Worm (Caenorhabditis elegans): Measurements from ENCODE around the gene efhc-1.

efhc-1 gene

ce11 chrX:10393362-10393761 lies 35.2 kb downstream of the efhc-1 start:
- TF ChIP-seq dmd-4 (tag; optimal IDR thresholded peaks at IDR 0.05) (no peak), peb-1 (tag; optimal IDR thresholded peaks at IDR 0.05) (no peak), sma-9 (GFP tag; optimal IDR thresholded peaks at IDR 0.05) (no peak), sma-9 (tag; optimal IDR thresholded peaks at IDR 0.05) (no peak), aly-2 (tag; optimal IDR thresholded peaks at IDR 0.05) (no peak), sma-3 (GFP tag; optimal IDR thresholded peaks at IDR 0.05) (no peak), C34F6.9 (tag; optimal IDR thresholded peaks at IDR 0.05) (no peak), lin-39 (tag; optimal IDR thresholded peaks at IDR 0.05) (no peak), Y55F3AM.14 (GFP tag; optimal IDR thresholded peaks at IDR 0.05) (no peak), ama-1 (optimal IDR thresholded peaks at IDR 0.05) (no peak), unc-39 (tag; optimal IDR thresholded peaks at IDR 0.05) (no peak), gmeb-1 (tag; optimal IDR thresholded peaks at IDR 0.05) (no peak), lin-13 (GFP tag; optimal IDR thresholded peaks at IDR 0.05) (no peak), nhr-12 (tag; optimal IDR thresholded peaks at IDR 0.05) (no peak), crh-2 (tag; optimal IDR thresholded peaks at IDR 0.05) (no peak)

ce11 chrX:10394238-10394637 lies 36.1 kb downstream of the efhc-1 start:
- TF ChIP-seq F13H6.1 (tag; optimal IDR thresholded peaks at IDR 0.05) (peak; percentile 85), mab-5 (tag; optimal IDR thresholded peaks at IDR 0.05) (peak; percentile 31), fos-1 (tag; optimal IDR thresholded peaks at IDR 0.05) (peak; percentile 49), unc-62 (GFP tag; optimal IDR thresholded peaks at IDR 0.05) (no peak), sma-9 (GFP tag; optimal IDR thresholded peaks at IDR 0.05) (peak; percentile 65), sma-9 (tag; optimal IDR thresholded peaks at IDR 0.05) (no peak), nhr-129 (tag; optimal IDR thresholded peaks at IDR 0.05) (peak; percentile 71), sem-4 (tag; optimal IDR thresholded peaks at IDR 0.05) (peak; percentile 48), C34F6.9 (tag; optimal IDR thresholded peaks at IDR 0.05) (peak; percentile 30), dmd-4 (tag; optimal IDR thresholded peaks at IDR 0.05) (no peak)

DNA sequence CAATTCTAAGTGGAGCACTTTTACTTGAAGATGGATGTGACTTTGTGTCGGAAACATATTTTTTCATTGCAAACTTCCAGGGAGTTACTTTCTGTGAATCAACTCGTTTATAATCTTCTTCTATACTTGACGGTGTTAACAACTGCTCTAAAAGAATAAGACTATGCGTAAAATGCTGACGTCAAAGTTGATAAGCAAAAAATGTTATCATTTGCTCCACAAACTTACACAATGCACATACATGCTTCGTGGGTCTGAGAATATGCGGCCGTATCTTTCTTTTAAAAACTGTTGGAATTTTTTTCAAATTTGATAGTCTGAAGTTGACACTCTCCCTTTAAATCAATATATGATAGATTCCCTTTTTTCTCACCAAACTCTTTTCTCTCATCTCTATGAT lies 37.0 kb downstream of the efhc-1 start:
- TF ChIP-seq skn-1 (tag; optimal IDR thresholded peaks at IDR 0.05) (no peak), fos-1 (tag; optimal IDR thresholded peaks at IDR 0.05) (peak; percentile 42), sma-9 (GFP tag; optimal IDR thresholded peaks at IDR 0.05) (peak; percentile 46), sma-9 (tag; optimal IDR thresholded peaks at IDR 0.05) (no peak), mdl-1 (tag; optimal IDR thresholded peaks at IDR 0.05) (no peak), elt-1 (tag; optimal IDR thresholded peaks at IDR 0.05) (no peak), dmd-4 (tag; optimal IDR thresholded peaks at IDR 0.05) (no peak), sem-4 (tag; optimal IDR thresholded peaks at IDR 0.05) (no peak), mbf-1 (tag; optimal IDR thresholded peaks at IDR 0.05) (no peak), nhr-6 (tag; optimal IDR thresholded peaks at IDR 0.05) (no peak), nhr-25 (tag; optimal IDR thresholded peaks at IDR 0.05) (no peak), crh-2 (tag; optimal IDR thresholded peaks at IDR 0.05) (peak; percentile 30)

DNA sequence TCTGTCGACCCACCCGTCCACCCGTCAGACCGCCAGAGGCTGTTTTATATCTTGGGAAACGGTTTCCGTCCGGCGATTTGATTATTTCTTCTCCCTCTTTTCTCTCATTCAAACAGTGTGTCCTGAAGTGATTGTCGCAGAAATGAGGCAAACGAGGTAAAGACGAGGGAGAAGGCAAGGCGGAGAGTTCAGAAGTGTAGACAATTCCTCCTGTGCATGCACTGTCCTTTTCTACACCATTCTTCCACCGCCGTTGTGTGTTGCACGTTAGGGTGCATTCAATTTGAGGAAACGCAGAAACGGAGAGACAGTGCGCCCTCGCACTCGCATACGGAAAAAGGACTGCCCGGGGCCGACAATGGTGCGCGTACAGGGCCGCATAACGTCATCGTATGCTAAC lies 37.5 kb downstream of the efhc-1 start:
- TF ChIP-seq nhr-237 (tag; optimal IDR thresholded peaks at IDR 0.05), result no peak
- TF ChIP-seq F13H6.1 (tag; optimal IDR thresholded peaks at IDR 0.05), result peak; percentile 6
- no peak for TF ChIP-seq unc-62 (GFP tag; optimal IDR thresholded peaks at IDR 0.05)
- TF ChIP-seq R02D3.7 (tag; optimal IDR thresholded peaks at IDR 0.05), result no peak
- TF ChIP-seq unc-39 (tag; optimal IDR thresholded peaks at IDR 0.05), result no peak
- no peak for TF ChIP-seq zag-1 (tag; optimal IDR thresholded peaks at IDR 0.05)
- TF ChIP-seq mdl-1 (tag; optimal IDR thresholded peaks at IDR 0.05), result no peak
- no peak for TF ChIP-seq alr-1 (tag; optimal IDR thresholded peaks at IDR 0.05)
- TF ChIP-seq aly-2 (tag; optimal IDR thresholded peaks at IDR 0.05), result no peak
- peak; percentile 1 for TF ChIP-seq gmeb-1 (tag; optimal IDR thresholded peaks at IDR 0.05)
- TF ChIP-seq nhr-21 (tag; optimal IDR thresholded peaks at IDR 0.05), result no peak
- TF ChIP-seq mbf-1 (tag; optimal IDR thresholded peaks at IDR 0.05), result no peak
- TF ChIP-seq lin-39 (tag; optimal IDR thresholded peaks at IDR 0.05), result no peak
- no peak for TF ChIP-seq nhr-12 (tag; optimal IDR thresholded peaks at IDR 0.05)
- TF ChIP-seq ama-1 (optimal IDR thresholded peaks at IDR 0.05), result no peak
- TF ChIP-seq nhr-11 (tag; optimal IDR thresholded peaks at IDR 0.05), result no peak
- no peak for TF ChIP-seq skn-1 (tag; optimal IDR thresholded peaks at IDR 0.05)
- TF ChIP-seq snpc-4 (tag; optimal IDR thresholded peaks at IDR 0.05), result no peak
- no peak for TF ChIP-seq nhr-25 (tag; optimal IDR thresholded peaks at IDR 0.05)
- TF ChIP-seq ztf-1 (GFP tag; conservative IDR thresholded peaks at IDR 0.05), result no peak
- peak; percentile 36 for TF ChIP-seq nhr-129 (tag; optimal IDR thresholded peaks at IDR 0.05)
- no peak for TF ChIP-seq ztf-11 (tag; optimal IDR thresholded peaks at IDR 0.05)
- no peak for TF ChIP-seq lsy-2 (tag; optimal IDR thresholded peaks at IDR 0.05)
- no peak for TF ChIP-seq elt-3 (tag; optimal IDR thresholded peaks at IDR 0.05)
- no peak for TF ChIP-seq fos-1 (tag; optimal IDR thresholded peaks at IDR 0.05)
- TF ChIP-seq nhr-77 (tag; optimal IDR thresholded peaks at IDR 0.05), result no peak
- no peak for TF ChIP-seq sem-4 (tag; optimal IDR thresholded peaks at IDR 0.05)
- TF ChIP-seq ZK546.5 (tag; optimal IDR thresholded peaks at IDR 0.05), result no peak
- no peak for TF ChIP-seq ceh-82 (tag; optimal IDR thresholded peaks at IDR 0.05)
- no peak for TF ChIP-seq elt-1 (tag; optimal IDR thresholded peaks at IDR 0.05)
- no peak for TF ChIP-seq nhr-23 (tag; optimal IDR thresholded peaks at IDR 0.05)
- no peak for TF ChIP-seq ceh-16 (tag; optimal IDR thresholded peaks at IDR 0.05)
- peak; percentile 47 for TF ChIP-seq peb-1 (tag; optimal IDR thresholded peaks at IDR 0.05)
- TF ChIP-seq nhr-6 (tag; optimal IDR thresholded peaks at IDR 0.05), result no peak
- TF ChIP-seq nhr-10 (tag; optimal IDR thresholded peaks at IDR 0.05), result no peak
- TF ChIP-seq C34F6.9 (tag; optimal IDR thresholded peaks at IDR 0.05), result no peak
- no peak for TF ChIP-seq lin-13 (GFP tag; optimal IDR thresholded peaks at IDR 0.05)
- TF ChIP-seq sma-9 (GFP tag; optimal IDR thresholded peaks at IDR 0.05), result peak; percentile 10
- no peak for TF ChIP-seq sma-9 (tag; optimal IDR thresholded peaks at IDR 0.05)
- no peak for TF ChIP-seq sma-3 (GFP tag; optimal IDR thresholded peaks at IDR 0.05)
- no peak for TF ChIP-seq dmd-4 (tag; optimal IDR thresholded peaks at IDR 0.05)

Measured in whole organism, L2 larva.